Worm (Caenorhabditis elegans): ENCODE measurements around the gene unc-79.

unc-79 gene

ce11 chrIII:4099884-4100596 is 33.6 kb downstream of the unc-79 start:
- no peak for TF ChIP-seq unc-62 (GFP tag; optimal IDR thresholded peaks at IDR 0.05)

DNA sequence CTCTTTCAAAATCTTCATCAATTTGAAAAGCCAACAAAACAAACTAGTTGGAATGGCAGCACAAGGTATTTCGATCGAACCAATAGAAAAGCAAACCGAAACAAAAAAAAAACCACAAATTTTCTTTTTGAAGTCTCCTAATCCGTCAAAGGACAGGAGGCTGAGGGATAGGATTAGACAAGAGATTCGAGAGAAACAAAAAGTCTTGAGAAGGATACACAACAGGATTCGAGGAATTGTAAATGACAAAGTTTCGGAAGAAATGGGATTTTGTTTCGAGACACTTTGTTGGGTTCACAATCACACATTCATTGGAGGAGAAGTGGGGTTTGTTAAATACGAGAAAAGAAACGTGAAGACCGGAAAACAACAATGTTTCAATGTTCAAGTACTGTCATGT is 34.6 kb downstream of the unc-79 start:
- no peak for TF ChIP-seq unc-62 (GFP tag; optimal IDR thresholded peaks at IDR 0.05)

DNA sequence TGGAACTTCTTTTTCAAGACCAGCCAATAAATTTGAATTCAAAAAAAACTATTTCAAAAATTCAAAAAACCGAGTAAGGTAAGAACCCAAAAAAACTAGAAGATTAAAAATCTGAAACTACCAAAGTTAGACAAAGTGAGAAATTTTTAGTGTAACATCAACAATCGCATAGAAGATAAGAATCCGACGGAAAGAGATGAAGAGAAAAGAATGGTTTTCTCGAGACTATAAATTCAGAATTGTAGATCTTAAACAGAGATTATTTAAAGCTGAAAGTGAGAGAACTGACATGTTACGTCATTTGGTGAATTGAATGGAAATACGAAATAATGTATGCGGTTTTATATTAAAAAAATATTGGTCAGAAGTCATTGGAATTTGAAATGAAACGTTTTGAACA is 35.6 kb downstream of the unc-79 start:
- no peak for TF ChIP-seq unc-62 (GFP tag; optimal IDR thresholded peaks at IDR 0.05)

DNA sequence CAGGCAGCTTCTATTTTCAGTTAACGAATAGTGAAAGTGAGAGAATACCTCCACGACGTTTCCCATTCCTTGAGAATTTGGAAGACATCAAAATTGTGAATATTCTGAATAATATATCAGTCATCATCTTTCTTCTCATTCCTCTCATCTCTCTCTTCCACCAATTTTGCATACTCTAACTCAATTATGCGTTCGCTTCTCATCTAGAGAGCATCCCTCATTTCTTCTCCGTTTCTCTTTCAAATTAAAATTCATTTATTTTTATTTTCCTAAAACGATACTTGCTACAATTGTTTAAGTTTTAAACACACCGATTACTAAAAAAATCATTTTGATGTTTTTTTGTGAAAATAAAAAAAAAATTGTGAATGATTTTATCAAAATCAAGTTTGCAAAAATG is 36.7 kb downstream of the unc-79 start:
- TF ChIP-seq unc-62 (GFP tag; optimal IDR thresholded peaks at IDR 0.05) = no peak

DNA sequence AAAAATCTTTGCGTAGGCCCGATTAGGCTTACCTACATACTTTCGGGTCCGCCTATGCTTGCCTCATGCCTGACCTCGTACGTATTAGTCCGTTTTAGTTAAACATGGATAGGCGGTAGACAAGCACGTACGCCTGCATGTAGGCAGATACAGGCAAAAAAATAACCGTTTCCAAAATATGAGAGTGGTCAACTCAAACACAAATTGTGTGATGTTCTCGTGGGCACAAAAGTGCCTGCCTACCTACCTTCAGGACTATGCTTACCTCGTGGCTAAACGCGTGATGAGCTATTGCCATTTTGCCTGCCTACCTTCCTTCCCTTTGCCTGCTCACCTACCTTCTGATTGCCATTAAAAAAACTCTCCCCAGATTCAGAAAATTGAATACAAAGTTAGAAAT is 40.2 kb downstream of the unc-79 start:
- TF ChIP-seq unc-62 (GFP tag; optimal IDR thresholded peaks at IDR 0.05) = no peak

DNA sequence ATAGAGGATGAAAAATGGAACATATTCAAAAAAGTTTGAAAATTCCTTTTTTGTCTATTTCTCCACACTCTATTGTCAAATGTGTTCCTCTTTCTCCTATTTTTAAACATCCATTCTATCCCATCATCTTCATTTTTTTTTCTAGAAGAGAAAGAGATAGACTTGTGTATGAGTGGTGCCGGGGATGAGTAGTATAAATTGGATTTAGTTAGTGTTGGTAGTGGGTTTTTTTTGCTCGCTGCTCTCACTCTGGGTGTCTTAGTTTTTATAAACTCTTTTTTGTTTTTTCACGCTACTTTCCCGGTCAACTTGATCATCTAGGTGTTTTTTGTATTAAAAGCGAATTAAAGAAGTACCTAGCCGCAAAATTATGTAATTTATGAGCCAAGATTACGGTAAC is 40.8 kb downstream of the unc-79 start:
- TF ChIP-seq unc-62 (GFP tag; optimal IDR thresholded peaks at IDR 0.05) = no peak

DNA sequence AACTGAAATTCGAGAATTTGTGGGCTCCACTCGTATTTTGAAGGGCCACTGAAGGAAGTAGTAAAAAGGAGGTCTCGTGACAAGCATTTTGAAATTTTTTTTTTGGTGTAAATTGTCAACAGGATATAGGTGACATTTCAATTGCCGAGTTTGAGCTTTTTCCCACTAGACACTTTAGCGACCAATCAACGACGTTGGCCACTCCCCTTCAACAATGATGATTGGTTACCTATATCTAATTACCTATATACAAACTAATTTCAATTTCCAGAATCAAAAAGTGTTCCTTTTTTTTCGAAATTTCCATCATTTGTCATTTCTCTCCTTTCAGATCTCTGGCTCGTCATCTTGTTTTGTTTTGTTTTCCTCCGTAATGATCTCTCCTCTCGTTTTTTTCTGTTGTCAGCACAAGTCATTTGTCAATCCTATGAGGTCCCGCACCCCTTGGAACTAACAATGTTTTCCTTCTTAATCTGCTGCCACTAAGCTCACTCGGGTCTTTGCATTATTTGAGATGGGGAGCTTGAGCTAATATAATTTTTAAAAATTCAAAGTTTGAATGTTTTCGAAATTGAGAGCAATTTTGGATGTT is 41.6 kb downstream of the unc-79 start:
- no peak for TF ChIP-seq unc-62 (GFP tag; optimal IDR thresholded peaks at IDR 0.05)

DNA sequence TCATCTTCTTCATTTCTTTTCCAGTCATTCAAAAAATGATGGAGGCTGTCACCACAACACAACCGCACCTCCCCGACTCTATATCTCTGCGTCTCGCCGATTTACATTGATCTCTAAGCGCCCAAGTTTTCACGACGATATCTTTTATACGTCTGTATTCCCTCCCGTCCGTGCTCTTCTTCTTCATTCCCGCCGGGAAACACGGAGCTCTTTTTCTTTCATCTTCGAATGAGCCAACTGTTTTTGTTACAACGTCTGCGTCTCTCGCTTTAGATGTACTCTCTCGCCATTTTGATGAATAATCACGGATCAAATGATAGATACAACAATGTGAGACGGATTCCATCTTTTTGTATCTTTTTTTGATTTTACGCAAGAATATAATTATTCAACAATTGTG is 47.2 kb downstream of the unc-79 start:
- no peak for TF ChIP-seq unc-62 (GFP tag; optimal IDR thresholded peaks at IDR 0.05)

DNA sequence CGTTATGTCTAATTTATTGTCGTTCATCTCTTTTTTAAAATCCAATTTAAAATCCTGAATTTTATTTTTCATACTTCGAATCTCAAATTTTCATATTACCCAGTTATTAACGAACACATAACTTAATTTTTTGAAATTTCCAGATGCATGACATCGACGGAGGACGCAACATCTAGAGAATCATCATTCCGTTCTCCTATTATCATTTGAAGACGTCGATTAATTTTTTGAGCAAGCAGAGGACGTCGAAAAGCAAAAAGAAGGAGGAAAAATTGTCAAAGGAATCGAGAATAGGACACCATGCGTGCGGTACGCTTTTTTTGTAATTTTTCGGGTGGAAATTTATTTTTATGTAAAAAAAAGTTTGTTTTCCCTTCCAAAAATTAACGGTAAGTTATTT is 48.7 kb downstream of the unc-79 start, which contains the start of gene unc-103:
Gene unc-103, plus strand, starts transcription at position 301 of the 400 bp plus-strand sequence.
- TF ChIP-seq unc-62 (GFP tag; optimal IDR thresholded peaks at IDR 0.05) = no peak

- TF ChIP-seq unc-62 (GFP tag; optimal IDR thresholded peaks at IDR 0.05) = no peak
Measured at ce11 chrIII:4119736-4120135, 53.3 kb downstream of the unc-79 start.

ce11 chrIII:4120386-4120785 is 54.0 kb downstream of the unc-79 start:
- no peak for TF ChIP-seq unc-62 (GFP tag; optimal IDR thresholded peaks at IDR 0.05)

DNA sequence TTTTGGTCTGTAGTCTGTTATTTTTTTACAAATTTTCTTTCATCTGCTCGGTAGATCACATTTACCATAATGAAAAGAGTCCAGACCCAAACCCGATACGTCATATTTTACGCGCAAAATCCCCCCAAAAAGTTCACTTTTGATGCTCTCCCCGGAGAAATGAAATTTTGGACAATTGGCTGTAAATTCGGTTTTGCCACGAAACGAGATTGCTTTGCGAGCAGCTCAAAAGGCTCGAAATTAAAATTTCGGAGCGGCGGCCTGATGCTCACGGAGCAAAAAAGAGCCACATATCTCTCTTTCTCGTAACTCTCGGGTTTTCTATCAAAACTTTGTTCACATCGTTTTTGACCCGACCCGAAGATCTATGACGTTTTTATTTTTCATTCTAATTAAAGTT is 56.8 kb downstream of the unc-79 start:
- no peak for TF ChIP-seq unc-62 (GFP tag; optimal IDR thresholded peaks at IDR 0.05)

DNA sequence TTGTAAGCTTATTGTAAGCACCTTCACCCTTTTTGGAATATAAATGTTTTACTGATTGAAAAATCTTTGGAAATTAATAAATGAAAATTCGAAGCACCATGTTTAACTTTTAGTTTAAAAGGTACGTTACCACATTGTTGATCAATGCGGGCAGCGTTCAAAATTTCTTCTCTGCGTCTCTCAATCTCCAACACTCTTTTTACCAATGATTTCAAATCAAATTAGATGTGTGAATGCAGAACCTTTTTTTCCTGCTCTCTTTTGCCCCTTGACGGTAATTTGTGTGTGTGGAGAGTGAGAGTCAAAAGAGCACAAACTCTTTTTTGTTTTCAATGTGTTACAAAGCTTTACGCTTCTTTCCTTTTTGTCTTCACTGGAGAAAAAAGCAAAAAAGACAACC is 57.5 kb downstream of the unc-79 start:
- TF ChIP-seq unc-62 (GFP tag; optimal IDR thresholded peaks at IDR 0.05) = no peak

DNA sequence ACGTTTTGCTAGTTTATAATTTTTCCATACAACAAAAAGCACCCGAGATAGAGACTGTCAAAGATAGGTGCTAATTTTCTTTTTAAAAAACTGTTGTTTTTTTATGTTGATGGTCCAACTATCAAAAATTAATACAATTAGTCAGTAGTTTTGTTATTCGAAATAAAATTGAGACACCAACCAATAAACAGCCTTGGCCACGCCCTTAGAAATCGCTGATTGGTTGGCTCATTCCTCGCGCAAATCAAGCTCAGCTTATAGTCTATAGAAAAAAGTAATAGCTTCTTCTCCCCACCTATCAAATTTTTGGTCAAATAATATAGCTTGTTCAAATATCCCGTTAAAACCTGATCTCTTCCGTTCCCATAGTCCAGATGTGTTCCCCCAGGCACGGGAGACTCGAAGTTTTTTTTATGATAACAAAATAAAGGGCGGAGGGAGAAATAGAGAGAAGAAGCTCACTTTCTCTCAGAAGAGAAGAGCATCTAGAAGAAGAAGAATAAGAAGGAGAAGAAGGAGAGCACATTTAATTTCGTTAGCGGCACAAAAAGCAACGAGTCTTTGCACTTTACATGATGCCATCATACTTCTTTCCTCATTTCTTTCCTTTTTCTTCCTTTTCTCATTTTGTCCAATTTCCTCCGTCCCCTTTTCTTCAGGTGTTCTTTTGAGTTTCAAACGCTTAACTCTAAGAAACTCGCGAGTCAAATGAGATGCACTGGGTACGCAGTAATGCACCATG is 65.6 kb downstream of the unc-79 start:
- no peak for TF ChIP-seq unc-62 (GFP tag; optimal IDR thresholded peaks at IDR 0.05)
